Fruit fly (Drosophila melanogaster) whole organism, pupa: ENCODE data around the gene CG10195.

Experiments used
- CG10348 ChIP-seq: fragments of 200-800 bp; sonication (Bioruptor generic); IDR thresholded peaks from 2 replicates; pipeline ENCODE4 v1.3.6; 2022; ENCODE audit warnings: missing biosample characterization, missing genetic modification characterization
- CG12605 ChIP-seq: fragments of 200-800 bp; sonication (Bioruptor generic); IDR thresholded peaks from 2 replicates; pipeline ENCODE4 v1.3.6; 2022; ENCODE audit warnings: missing biosample characterization, missing genetic modification characterization
- CG13204 ChIP-seq: fragments of 200-800 bp; sonication (Bioruptor generic); optimal IDR thresholded peaks from 2 replicates; lab custom pipeline; 2018; ENCODE audit warnings: missing biosample characterization, mild to moderate bottlenecking, missing genetic modification characterization, moderate library complexity
- CG14655 ChIP-seq: fragments of 200-800 bp; sonication (Bioruptor generic); optimal IDR thresholded peaks from 3 replicates; lab custom pipeline; 2017; ENCODE audit warnings: mild to moderate bottlenecking, missing biosample characterization, missing genetic modification reagents, missing genetic modification characterization
- CG15710 ChIP-seq: fragments of 200-800 bp; sonication (Bioruptor generic); optimal IDR thresholded peaks from 2 replicates; lab custom pipeline; 2018; ENCODE audit warnings: missing biosample characterization, mild to moderate bottlenecking, missing genetic modification characterization, moderate library complexity
- CG17806 ChIP-seq: fragments of 200-800 bp; sonication (Bioruptor generic); optimal IDR thresholded peaks from 2 replicates; lab custom pipeline; 2018; ENCODE audit warnings: missing biosample characterization, mild to moderate bottlenecking, missing genetic modification characterization, moderate library complexity
- CG32121 ChIP-seq: fragments of 200-800 bp; sonication (Bioruptor generic); IDR thresholded peaks from 2 replicates; pipeline ENCODE4 v1.3.6; 2022; ENCODE audit warnings: missing biosample characterization, missing genetic modification characterization
- CG34367 ChIP-seq: fragments of 200-800 bp; sonication (Bioruptor generic); optimal IDR thresholded peaks from 2 replicates; lab custom pipeline; 2018; ENCODE audit warnings: missing biosample characterization, mild to moderate bottlenecking, missing genetic modification characterization
- CG4496 ChIP-seq: fragments of 200-800 bp; sonication (Bioruptor generic); IDR thresholded peaks from 3 replicates; pipeline ENCODE4 v1.3.6; 2022; ENCODE audit warnings: missing biosample characterization, missing genetic modification characterization
- CG8159 ChIP-seq: fragments of 200-800 bp; sonication (Bioruptor generic); optimal IDR thresholded peaks from 3 replicates; lab custom pipeline; 2018; ENCODE audit warnings: missing biosample characterization, mild to moderate bottlenecking, missing genetic modification characterization, moderate library complexity
- CG8301 ChIP-seq: fragments of 200-800 bp; sonication (Bioruptor generic); optimal IDR thresholded peaks from 2 replicates; lab custom pipeline; 2018; ENCODE audit warnings: missing biosample characterization, mild to moderate bottlenecking, missing genetic modification characterization
- CG9948 ChIP-seq: fragments of 200-800 bp; sonication (Bioruptor generic); optimal IDR thresholded peaks from 2 replicates; lab custom pipeline; 2018; ENCODE audit warnings: missing biosample characterization, mild to moderate bottlenecking, missing genetic modification characterization, moderate library complexity
- D1 ChIP-seq: fragments of 200-800 bp; sonication (Bioruptor generic); optimal IDR thresholded peaks from 2 replicates; lab custom pipeline; 2018; ENCODE audit warnings: missing biosample characterization, mild to moderate bottlenecking, missing genetic modification characterization, moderate library complexity
- EcR ChIP-seq: fragments of 200-800 bp; sonication (Bioruptor generic); optimal IDR thresholded peaks from 3 replicates; lab custom pipeline; 2019; ENCODE audit warnings: missing biosample characterization, missing genetic modification characterization, mild to moderate bottlenecking, moderate library complexity, missing genetic modification reagents
- Ets98B ChIP-seq: fragments of 200-800 bp; sonication (Bioruptor generic); IDR thresholded peaks from 2 replicates; pipeline ENCODE4 v1.3.6; 2022; ENCODE audit warnings: missing biosample characterization, missing genetic modification characterization
- Pif1A ChIP-seq: fragments of 200-800 bp; sonication (Bioruptor generic); optimal IDR thresholded peaks from 3 replicates; lab custom pipeline; 2016; ENCODE audit warnings: missing biosample characterization, missing genetic modification characterization
- Pif1B ChIP-seq: fragments of 200-800 bp; sonication (Bioruptor generic); optimal IDR thresholded peaks from 3 replicates; lab custom pipeline; 2016; ENCODE audit warnings: missing biosample characterization, missing genetic modification characterization
- Snoo ChIP-seq: fragments of 200-800 bp; sonication (Bioruptor generic); optimal IDR thresholded peaks from 3 replicates; lab custom pipeline; 2017; ENCODE audit warnings: missing biosample characterization, mild to moderate bottlenecking, missing genetic modification characterization, inconsistent platforms
- fd96Ca ChIP-seq: fragments of 200-800 bp; sonication (Bioruptor generic); IDR thresholded peaks from 3 replicates; pipeline ENCODE4 v1.3.6; 2022; ENCODE audit warnings: missing biosample characterization, missing genetic modification characterization
- gl ChIP-seq: fragments of 200-800 bp; sonication (Bioruptor generic); optimal IDR thresholded peaks from 2 replicates; lab custom pipeline; 2018; ENCODE audit warnings: missing biosample characterization, mild to moderate bottlenecking, missing genetic modification characterization
- rn ChIP-seq: fragments of 200-800 bp; sonication (Bioruptor generic); IDR thresholded peaks from 2 replicates; pipeline ENCODE4 v1.3.6; 2022; ENCODE audit warnings: missing biosample characterization, missing genetic modification characterization

CG10195 gene

dm6 chr2L:19526316-19526715 is 41.8 kb upstream of the CG10195 start, which contains the start of the genes Dpm1 and CG10137:
TSS of gene Dpm1 (minus strand) at chr2L:19526368.
TSS of gene CG10137 (plus strand) at chr2L:19526686.
- TF ChIP-seq CG8159 (tag; lab: Kevin White, UChicago) (no peak), Pif1B (GFP tag; lab: Kevin White, UChicago) (no peak), D1 (tag; lab: Kevin White, UChicago) (no peak), CG9948 (tag; lab: Kevin White, UChicago) (no peak), fd96Ca (no peak), CG14655 (GFP tag; lab: Kevin White, UChicago) (no peak), CG17806 (tag; lab: Kevin White, UChicago) (no peak), CG8301 (tag; lab: Kevin White, UChicago) (no peak), EcR (no peak), CG13204 (no peak), rn (GFP tag; lab: Robert Waterston, UW) (no peak), Ets98B (GFP tag; lab: Robert Waterston, UW) (no peak), CG12605 (no peak), CG4496 (GFP tag; lab: Robert Waterston, UW) (no peak), CG34367 (no peak), CG10348 (no peak), CG15710 (tag; lab: Kevin White, UChicago) (no peak), gl (tag; lab: Kevin White, UChicago) (no peak), Snoo (tag; lab: Kevin White, UChicago) (no peak)

DNA sequence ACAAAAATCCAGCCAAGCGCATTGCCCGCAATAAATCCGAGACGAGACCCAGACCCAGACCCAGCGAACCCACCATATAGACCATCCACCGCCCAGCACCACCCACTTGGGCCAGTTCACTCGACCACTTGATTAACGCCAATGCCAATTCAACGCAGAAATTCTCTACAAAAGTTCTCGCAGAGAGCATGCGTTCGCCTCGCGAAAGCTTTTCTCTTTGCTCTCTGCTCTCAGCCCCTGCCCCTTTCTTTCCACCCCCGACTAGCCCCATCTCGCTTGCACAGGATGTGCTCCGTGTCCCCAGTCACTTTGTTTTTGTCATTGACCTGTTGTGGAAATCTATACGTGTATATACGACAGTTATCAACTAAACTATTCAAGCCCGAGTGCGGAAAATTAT is 35.1 kb upstream of the CG10195 start:
- TF ChIP-seq CG8159 (tag; lab: Kevin White, UChicago) (no peak), CG34367 (no peak), CG12605 (no peak), CG4496 (GFP tag; lab: Robert Waterston, UW) (no peak), Pif1B (GFP tag; lab: Kevin White, UChicago) (no peak), rn (GFP tag; lab: Robert Waterston, UW) (no peak), CG9948 (tag; lab: Kevin White, UChicago) (no peak), Pif1A (GFP tag; lab: Kevin White, UChicago) (no peak), EcR (no peak), CG32121 (GFP tag; lab: Robert Waterston, UW) (no peak), fd96Ca (no peak), CG15710 (tag; lab: Kevin White, UChicago) (no peak), Snoo (tag; lab: Kevin White, UChicago) (no peak), gl (tag; lab: Kevin White, UChicago) (no peak)

dm6 chr2L:19518636-19519086 is 34.2 kb upstream of the CG10195 start, which contains the start of gene CG10132:
TSS of gene CG10132 (plus strand) at chr2L:19518824.
- TF ChIP-seq CG17806 (tag; lab: Kevin White, UChicago), result no peak
- TF ChIP-seq fd96Ca, result peak; percentile 11; the same call in 1 of the 3 replicates
- TF ChIP-seq CG32121 (GFP tag; lab: Robert Waterston, UW), result peak; percentile 44; the same call in 1 of the 2 replicates
- TF ChIP-seq rn (GFP tag; lab: Robert Waterston, UW), result no peak

- TF ChIP-seq CG13204 (no peak), Pif1B (GFP tag; lab: Kevin White, UChicago) (peak; percentile 13), CG9948 (tag; lab: Kevin White, UChicago) (no peak), CG17806 (tag; lab: Kevin White, UChicago) (no peak), fd96Ca (no peak), CG15710 (tag; lab: Kevin White, UChicago) (peak; percentile 18), Ets98B (GFP tag; lab: Robert Waterston, UW) (peak; percentile 21), CG4496 (GFP tag; lab: Robert Waterston, UW) (peak; percentile 13; the same call in 1 of the 3 replicates)
Measured at dm6 chr2L:19517154-19517814, 32.8 kb upstream of the CG10195 start, which contains the start of gene Hasp. TSS of gene Hasp (minus strand) at chr2L:19517204.

DNA sequence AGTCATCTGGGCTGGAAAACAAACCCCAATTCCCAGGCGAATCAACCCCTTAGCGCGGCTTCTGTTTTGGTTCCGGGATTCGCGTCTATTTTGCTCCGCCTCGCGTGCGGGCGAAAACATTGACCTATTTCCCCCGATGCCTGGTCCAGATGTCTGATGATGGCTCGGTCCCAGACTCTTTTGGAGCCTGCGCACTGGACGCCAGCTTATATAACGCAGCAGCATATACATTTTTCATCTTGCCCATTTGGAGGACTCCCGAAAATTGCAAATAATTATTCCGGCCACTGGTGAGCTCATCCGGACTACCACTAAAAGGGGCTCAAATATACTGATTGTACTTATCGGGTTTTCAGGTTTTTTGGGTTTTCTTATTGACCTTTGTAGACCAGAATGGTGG is 31.6 kb upstream of the CG10195 start:
- no peak for TF ChIP-seq rn (GFP tag; lab: Robert Waterston, UW)
- no peak for TF ChIP-seq CG34367
- TF ChIP-seq fd96Ca, result no peak
- TF ChIP-seq Snoo (tag; lab: Kevin White, UChicago), result no peak

dm6 chr2L:19512184-19512583 is 27.7 kb upstream of the CG10195 start:
- TF ChIP-seq CG10348 (no peak), CG15710 (tag; lab: Kevin White, UChicago) (no peak), CG32121 (GFP tag; lab: Robert Waterston, UW) (no peak), CG13204 (no peak), rn (GFP tag; lab: Robert Waterston, UW) (no peak), CG14655 (GFP tag; lab: Kevin White, UChicago) (no peak), CG8301 (tag; lab: Kevin White, UChicago) (no peak), Snoo (tag; lab: Kevin White, UChicago) (no peak), Ets98B (GFP tag; lab: Robert Waterston, UW) (no peak)
